Worm (Caenorhabditis elegans): ENCODE results near the gene chtb-2.

DNA sequence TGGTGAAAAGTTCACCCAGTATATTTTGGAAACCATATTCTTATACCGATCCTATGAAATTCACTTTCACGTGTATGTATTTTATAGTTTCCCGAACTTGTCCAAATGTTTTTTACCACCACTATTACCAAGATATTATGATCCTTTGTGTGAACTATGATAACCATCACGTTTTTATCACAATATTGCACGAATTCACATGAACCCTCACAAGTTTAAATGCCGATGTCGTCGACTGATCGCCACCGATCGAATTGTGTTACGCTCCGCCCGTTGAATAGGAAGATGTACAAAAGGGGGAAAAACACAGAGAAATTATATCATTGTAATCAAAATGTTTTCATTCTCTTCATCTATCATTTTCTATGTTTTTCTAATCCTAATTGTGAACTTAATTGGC, 25.3 kb downstream of the chtb-2 start:
- no peak for TF ChIP-seq snpc-4 (tag; optimal IDR thresholded peaks at IDR 0.05)
- TF ChIP-seq nhr-11 (tag; optimal IDR thresholded peaks at IDR 0.05) = no peak
- TF ChIP-seq mdl-1 (tag; optimal IDR thresholded peaks at IDR 0.05) = no peak
- TF ChIP-seq pha-4 (tag; optimal IDR thresholded peaks at IDR 0.05) = no peak
- TF ChIP-seq nhr-28 (tag; optimal IDR thresholded peaks at IDR 0.05) = no peak
- no peak for TF ChIP-seq nhr-25 (tag; optimal IDR thresholded peaks at IDR 0.05)
- TF ChIP-seq lin-39 (tag; optimal IDR thresholded peaks at IDR 0.05) = no peak
- no peak for TF ChIP-seq pqm-1 (tag; optimal IDR thresholded peaks at IDR 0.05)
- TF ChIP-seq ceh-28 (tag; optimal IDR thresholded peaks at IDR 0.05) = no peak
- TF ChIP-seq eor-1 (tag; optimal IDR thresholded peaks at IDR 0.05) = no peak
- TF ChIP-seq elt-1 (tag; optimal IDR thresholded peaks at IDR 0.05) = no peak
